Fruit fly (Drosophila melanogaster) whole organism, wandering third instar larva: ENCODE results near the gene CG7300.
A peak's percentile ranks its signal among the peaks of the same experiment; 100 is the strongest.

Experiments used
- fru ChIP-seq: fragments of 200-800 bp; sonication (Bioruptor generic); optimal IDR thresholded peaks from 3 replicates; lab custom pipeline; 2016; ENCODE audit warnings: missing biosample characterization, mild to moderate bottlenecking, missing genetic modification characterization
- h ChIP-seq: fragments of 200-800 bp; sonication (Bioruptor generic); optimal IDR thresholded peaks from 3 replicates; lab custom pipeline; 2016; ENCODE audit warnings: missing biosample characterization, mild to moderate bottlenecking, missing genetic modification characterization

DNA sequence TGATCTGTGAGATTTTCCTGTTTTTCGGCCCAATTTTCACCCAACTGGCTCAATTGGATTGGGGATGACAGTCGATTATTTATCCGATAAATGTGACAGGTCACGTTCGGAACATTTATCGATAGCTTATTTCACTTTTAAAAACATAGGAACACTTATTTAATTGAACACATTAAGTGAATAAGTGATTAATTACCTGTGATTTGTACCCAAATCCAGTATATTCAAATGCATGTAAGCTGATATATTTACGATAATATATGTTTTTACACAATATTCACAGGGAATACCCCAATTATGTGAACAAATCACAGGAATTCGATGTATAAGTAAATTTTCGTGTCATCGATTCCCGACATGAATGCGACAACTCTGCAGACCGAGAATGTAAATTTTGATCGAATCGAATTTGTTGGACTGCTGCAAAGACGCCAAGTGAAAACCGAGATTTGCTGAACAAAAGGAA lies 34.5 kb upstream of the CG7300 start, which contains the start of the genes EMC3 and Dpy-30L1:
- TF ChIP-seq h (GFP tag; lab: Kevin White, UChicago) (peak; percentile 65), fru (GFP tag; lab: Kevin White, UChicago) (peak; percentile 32)
